Fruit fly (Drosophila melanogaster) whole organism, wandering third instar larva: ENCODE measurements around the gene Atg13.

Experiments
- Rel ChIP-seq, 2 experiments: fragments of 200-800 bp; sonication (Bioruptor generic) in 1 of 2; optimal IDR thresholded peaks; 2 replicates in 1 of 2; 3 replicates in 1 of 2; lab custom pipeline; 2016 to 2019; ENCODE audit warnings: mild to moderate bottlenecking in 2 of 2, missing biosample characterization in 2 of 2, missing genetic modification characterization in 2 of 2, moderate library complexity in 1 of 2
- h ChIP-seq: fragments of 200-800 bp; sonication (Bioruptor generic); optimal IDR thresholded peaks from 3 replicates; lab custom pipeline; 2016; ENCODE audit warnings: missing biosample characterization, mild to moderate bottlenecking, missing genetic modification characterization
- psq ChIP-seq: fragments of 200-800 bp; sonication (Bioruptor generic); optimal IDR thresholded peaks from 3 replicates; lab custom pipeline; 2017; ENCODE audit warnings: missing biosample characterization, mild to moderate bottlenecking, missing genetic modification characterization, moderate library complexity

DNA sequence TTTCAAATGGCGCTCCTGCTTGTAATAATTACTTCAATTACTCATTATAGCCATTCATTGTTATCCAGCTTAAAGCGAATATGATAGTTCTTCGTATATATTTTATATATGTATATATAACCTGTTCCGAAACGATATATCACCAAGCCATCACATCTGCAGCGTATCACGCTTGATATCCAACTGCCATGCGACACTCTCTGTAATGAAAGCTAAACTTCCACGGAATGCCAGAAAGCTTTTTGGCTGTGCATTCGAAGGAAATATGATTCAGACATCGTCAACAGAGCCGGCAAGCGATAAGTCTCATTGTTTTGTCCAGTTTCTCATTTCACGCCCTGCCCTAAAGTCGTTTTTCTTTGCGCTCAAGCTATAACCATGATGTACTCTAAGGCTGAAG lies 8.4 kb downstream of the Atg13 start:
- no peak for TF ChIP-seq h
- no peak for TF ChIP-seq psq
- TF ChIP-seq Rel (GFP tag; optimal IDR thresholded peaks at IDR 0.05; lab: Kevin White, UChicago), result no peak
- TF ChIP-seq Rel (tag; optimal IDR thresholded peaks at IDR 0.05; lab: Kevin White, UChicago), result no peak
